Worm (Caenorhabditis elegans) whole organism, young adult: ENCODE measurements around the gene C01G10.1.
A peak's percentile ranks its signal among the peaks of the same experiment; 100 is the strongest.

Experiments used
- B0261.1 ChIP-seq: sonication (generic microtip); optimal IDR thresholded peaks from 2 replicates; lab custom pipeline; 2016; ENCODE audit warnings: mild to moderate bottlenecking, missing genetic modification characterization, moderate library complexity, missing compliant biosample characterization
- D2030.7 ChIP-seq: fragments of 200-800 bp; sonication (Bioruptor generic); IDR thresholded peaks from 2 replicates; pipeline ENCODE4 v1.3.6; 2022; ENCODE audit warnings: missing genetic modification reagents, missing genetic modification characterization, missing compliant biosample characterization
- F10E7.11 ChIP-seq: sonication (generic microtip); optimal IDR thresholded peaks from 2 replicates; lab custom pipeline; 2017; ENCODE audit warnings: mild to moderate bottlenecking, missing genetic modification characterization, moderate library complexity, missing compliant biosample characterization
- F22D6.2 ChIP-seq: sonication (generic microtip); optimal IDR thresholded peaks from 2 replicates; lab custom pipeline; 2016; ENCODE audit warnings: mild to moderate bottlenecking, missing genetic modification characterization, missing compliant biosample characterization
- F39B2.1 ChIP-seq: fragments of 200-800 bp; sonication (Bioruptor generic); IDR thresholded peaks from 2 replicates; pipeline ENCODE4 v1.3.6; 2022; ENCODE audit warnings: missing genetic modification reagents, missing genetic modification characterization, missing compliant biosample characterization
- F49E8.2 ChIP-seq: sonication (generic microtip); optimal IDR thresholded peaks from 3 replicates; lab custom pipeline; 2017; ENCODE audit warnings: missing genetic modification characterization, mild to moderate bottlenecking, missing compliant biosample characterization, antibody characterized with exemption, moderate library complexity; ENCODE audit not compliant: insufficient read depth
- F55B11.4 ChIP-seq: sonication (generic microtip); optimal IDR thresholded peaks from 2 replicates; lab custom pipeline; 2016; ENCODE audit warnings: missing compliant biosample characterization, missing genetic modification characterization, borderline replicate concordance; ENCODE audit not compliant: insufficient read depth
- F57A8.1 ChIP-seq: fragments of 200-800 bp; sonication (Bioruptor generic); optimal IDR thresholded peaks from 2 replicates; lab custom pipeline; 2018; ENCODE audit warnings: mild to moderate bottlenecking, missing genetic modification characterization, moderate library complexity, missing compliant biosample characterization
- Y67H2A.10 ChIP-seq: fragments of 200-800 bp; sonication (Bioruptor generic); conservative IDR thresholded peaks from 2 replicates; pipeline ENCODE4 v1.3.6; 2022; ENCODE audit warnings: missing genetic modification reagents, missing genetic modification characterization, missing compliant biosample characterization
- aptf-2 ChIP-seq: fragments of 200-800 bp; sonication (Bioruptor generic); conservative IDR thresholded peaks from 2 replicates; pipeline ENCODE4 v1.3.6; 2022; ENCODE audit warnings: missing genetic modification reagents, missing genetic modification characterization, missing compliant biosample characterization
- aptf-3 ChIP-seq: fragments of 200-800 bp; sonication (Bioruptor generic); IDR thresholded peaks from 2 replicates; pipeline ENCODE4 v1.3.6; 2022; ENCODE audit warnings: missing genetic modification characterization, missing compliant biosample characterization
- athp-1 ChIP-seq: sonication (generic microtip); optimal IDR thresholded peaks from 2 replicates; lab custom pipeline; 2017; ENCODE audit warnings: mild to moderate bottlenecking, missing genetic modification characterization, missing compliant biosample characterization
- attf-6 ChIP-seq: fragments of 200-800 bp; sonication (Bioruptor generic); IDR thresholded peaks from 2 replicates; pipeline ENCODE4 v1.3.6; 2022; ENCODE audit warnings: missing genetic modification reagents, missing genetic modification characterization, missing compliant biosample characterization
- cebp-2 ChIP-seq: fragments of 200-800 bp; sonication (Bioruptor generic); IDR thresholded peaks from 2 replicates; pipeline ENCODE4 v1.3.6; 2022; ENCODE audit warnings: missing genetic modification characterization, missing compliant biosample characterization
- ceh-100 ChIP-seq: fragments of 200-800 bp; sonication (Bioruptor generic); IDR thresholded peaks from 2 replicates; pipeline ENCODE4 v1.3.6; 2022; ENCODE audit warnings: missing genetic modification reagents, missing genetic modification characterization, missing compliant biosample characterization
- ceh-58 ChIP-seq: fragments of 200-800 bp; sonication (Bioruptor generic); IDR thresholded peaks from 2 replicates; pipeline ENCODE4 v1.3.6; 2022; ENCODE audit warnings: missing genetic modification characterization, missing compliant biosample characterization
- ceh-79 ChIP-seq: sonication (generic microtip); optimal IDR thresholded peaks from 2 replicates; lab custom pipeline; 2017; ENCODE audit warnings: mild to moderate bottlenecking, missing genetic modification characterization, missing compliant biosample characterization
- dox-1 ChIP-seq: fragments of 200-800 bp; sonication (Bioruptor generic); IDR thresholded peaks from 2 replicates; pipeline ENCODE4 v1.3.6; 2022; ENCODE audit warnings: missing genetic modification reagents, missing genetic modification characterization, missing compliant biosample characterization
- dpl-1 ChIP-seq: fragments of 150-350 bp; optimal IDR thresholded peaks from 2 replicates; lab custom pipeline; 2014; ENCODE audit warnings: missing biosample characterization, missing genetic modification reagents, missing genetic modification characterization
- efl-1 ChIP-seq: fragments of 150-350 bp; optimal IDR thresholded peaks from 2 replicates; lab custom pipeline; 2014; ENCODE audit warnings: missing biosample characterization, missing genetic modification reagents, missing genetic modification characterization
- ekl-4 ChIP-seq: fragments of 200-800 bp; sonication (Bioruptor generic); IDR thresholded peaks from 2 replicates; pipeline ENCODE4 v1.3.6; 2022; ENCODE audit warnings: missing genetic modification reagents, missing genetic modification characterization, missing compliant biosample characterization
- gei-17 ChIP-seq: fragments of 200-800 bp; sonication (Bioruptor generic); optimal IDR thresholded peaks from 2 replicates; lab custom pipeline; 2018; ENCODE audit warnings: mild to moderate bottlenecking, missing genetic modification characterization, missing compliant biosample characterization
- hlh-26 ChIP-seq: fragments of 200-800 bp; sonication (Bioruptor generic); conservative IDR thresholded peaks from 2 replicates; pipeline ENCODE4 v1.3.6; 2022; ENCODE audit warnings: missing genetic modification reagents, missing genetic modification characterization, missing compliant biosample characterization
- hmg-20 ChIP-seq: fragments of 200-800 bp; sonication (Bioruptor generic); IDR thresholded peaks from 2 replicates; pipeline ENCODE4 v1.3.6; 2022; ENCODE audit warnings: missing genetic modification reagents, missing genetic modification characterization, missing compliant biosample characterization
- hrde-1 ChIP-seq: sonication (generic microtip); optimal IDR thresholded peaks from 2 replicates; lab custom pipeline; 2016; ENCODE audit warnings: missing genetic modification characterization, mild to moderate bottlenecking, missing compliant biosample characterization, moderate library complexity, missing genotype, missing genetic modification reagents, borderline replicate concordance
- hsf-1 ChIP-seq: fragments of 200-800 bp; sonication (Bioruptor generic); IDR thresholded peaks from 2 replicates; pipeline ENCODE4 v1.3.6; 2022; ENCODE audit warnings: missing genetic modification reagents, missing genetic modification characterization, missing compliant biosample characterization
- let-607 ChIP-seq, 2 experiments: fragments of 200-800 bp in 1 of 2; sonication (Bioruptor generic) in 1 of 2; sonication (generic microtip) in 1 of 2; optimal IDR thresholded peaks; 2 replicates each; lab custom pipeline; 2016 to 2018; ENCODE audit warnings: mild to moderate bottlenecking in 2 of 2, missing compliant biosample characterization in 2 of 2, missing genetic modification characterization in 2 of 2, moderate library complexity in 2 of 2, missing genotype in 1 of 2
- lin-26 ChIP-seq: fragments of 200-800 bp; sonication (Bioruptor generic); IDR thresholded peaks from 2 replicates; pipeline ENCODE4 v1.3.6; 2022; ENCODE audit warnings: missing genetic modification reagents, missing genetic modification characterization, missing compliant biosample characterization
- lin-35 ChIP-seq, 3 experiments: fragments of 150-350 bp in 2 of 3; sonication (generic microtip) in 1 of 3; optimal IDR thresholded peaks; 2 replicates each; lab custom pipeline; 2014 to 2018; ENCODE audit warnings: missing biosample characterization in 3 of 3, missing genetic modification characterization in 3 of 3, missing genetic modification reagents in 3 of 3
- lir-1 ChIP-seq: fragments of 200-800 bp; sonication (Bioruptor generic); conservative IDR thresholded peaks from 2 replicates; pipeline ENCODE4 v1.3.6; 2022; ENCODE audit warnings: missing genetic modification reagents, missing genetic modification characterization, missing compliant biosample characterization
- madf-10 ChIP-seq: sonication (generic microtip); optimal IDR thresholded peaks from 2 replicates; lab custom pipeline; 2016; ENCODE audit warnings: mild to moderate bottlenecking, missing genetic modification characterization, missing compliant biosample characterization
- mcd-1 ChIP-seq: fragments of 200-800 bp; sonication (Bioruptor generic); IDR thresholded peaks from 2 replicates; pipeline ENCODE4 v1.3.6; 2022; ENCODE audit warnings: missing genetic modification reagents, missing genetic modification characterization, missing compliant biosample characterization
- nfyb-1 ChIP-seq: fragments of 200-800 bp; sonication (Bioruptor generic); IDR thresholded peaks from 2 replicates; pipeline ENCODE4 v1.3.6; 2022; ENCODE audit warnings: missing genetic modification reagents, missing genetic modification characterization, missing compliant biosample characterization
- nhr-80 ChIP-seq: sonication (generic microtip); optimal IDR thresholded peaks from 2 replicates; lab custom pipeline; 2016; ENCODE audit warnings: missing genetic modification characterization, missing compliant biosample characterization
- pha-4 ChIP-seq: fragments of 150-350 bp; sonication (generic microtip); optimal IDR thresholded peaks from 2 replicates; lab custom pipeline; 2014; ENCODE audit warnings: missing biosample characterization, missing genetic modification reagents, missing genetic modification characterization
- sdz-38 ChIP-seq: sonication (generic microtip); optimal IDR thresholded peaks from 2 replicates; lab custom pipeline; 2016; ENCODE audit warnings: missing genotype, missing genetic modification characterization, missing compliant biosample characterization
- sea-2 ChIP-seq: fragments of 200-800 bp; sonication (Bioruptor generic); IDR thresholded peaks from 2 replicates; pipeline ENCODE4 v1.3.6; 2022; ENCODE audit warnings: missing genetic modification characterization, missing compliant biosample characterization
- snpc-1.1 ChIP-seq: sonication (generic microtip); optimal IDR thresholded peaks from 2 replicates; lab custom pipeline; 2017; ENCODE audit warnings: missing genetic modification characterization, mild to moderate bottlenecking, missing compliant biosample characterization, antibody characterized with exemption, moderate library complexity, missing genotype, missing genetic modification reagents; ENCODE audit not compliant: insufficient read depth
- snpc-4 ChIP-seq, 5 experiments: fragments of 150-350 bp in 1 of 5; sonication (generic microtip) in 4 of 5; optimal IDR thresholded peaks; 2 replicates each; lab custom pipeline; 2014 to 2018; ENCODE audit warnings: missing genetic modification characterization in 5 of 5, missing biosample characterization in 3 of 5, antibody characterized with exemption in 2 of 5, mild to moderate bottlenecking in 2 of 5, missing compliant biosample characterization in 2 of 5, missing genotype in 2 of 5, moderate library complexity in 2 of 5, missing genetic modification reagents in 1 of 5
- unc-130 ChIP-seq: sonication (generic microtip); optimal IDR thresholded peaks from 2 replicates; lab custom pipeline; 2016; ENCODE audit warnings: missing genetic modification reagents, missing genetic modification characterization, missing compliant biosample characterization
- unc-62 ChIP-seq: fragments of 150-350 bp; optimal IDR thresholded peaks from 2 replicates; lab custom pipeline; 2014; ENCODE audit warnings: missing biosample characterization, missing genetic modification reagents, missing genetic modification characterization
- xnd-1 ChIP-seq: sonication (generic microtip); optimal IDR thresholded peaks from 2 replicates; lab custom pipeline; 2016; ENCODE audit warnings: missing genotype, missing genetic modification reagents, missing genetic modification characterization, missing compliant biosample characterization
- ztf-22 ChIP-seq: fragments of 200-800 bp; sonication (Bioruptor generic); optimal IDR thresholded peaks from 2 replicates; lab custom pipeline; 2018; ENCODE audit warnings: mild to moderate bottlenecking, missing genetic modification characterization, moderate library complexity, missing compliant biosample characterization
- ztf-25 ChIP-seq: fragments of 200-800 bp; sonication (Bioruptor generic); IDR thresholded peaks from 2 replicates; pipeline ENCODE4 v1.3.6; 2022; ENCODE audit warnings: missing genetic modification reagents, missing genetic modification characterization, missing compliant biosample characterization
- ztf-28 ChIP-seq: fragments of 200-800 bp; sonication (Bioruptor generic); IDR thresholded peaks from 2 replicates; pipeline ENCODE4 v1.3.6; 2022; ENCODE audit warnings: missing genetic modification reagents, missing genetic modification characterization, missing compliant biosample characterization
- ztf-3 ChIP-seq: fragments of 200-800 bp; sonication (Bioruptor generic); optimal IDR thresholded peaks from 2 replicates; lab custom pipeline; 2018; ENCODE audit warnings: mild to moderate bottlenecking, missing genetic modification characterization, missing compliant biosample characterization

Gene C01G10.1

DNA sequence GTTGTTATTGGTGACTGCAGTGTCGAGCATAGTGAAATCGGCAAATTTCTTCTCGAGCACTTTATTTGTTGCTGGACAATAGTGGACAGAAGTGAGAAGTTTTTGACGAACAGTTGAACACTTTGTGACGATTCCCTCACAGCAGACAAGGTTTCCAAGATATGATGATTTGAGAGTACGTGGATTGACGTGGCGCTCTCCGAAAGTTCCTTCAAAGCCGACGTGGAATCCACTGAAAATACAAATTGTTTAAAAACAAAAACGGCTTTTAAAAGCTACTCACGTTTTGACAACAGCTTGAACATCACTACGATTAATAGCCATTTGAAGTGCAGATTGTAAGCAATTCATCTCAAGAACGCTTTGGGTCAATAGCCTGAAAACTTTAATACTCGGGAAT is 40.6 kb upstream of the C01G10.1 start:
- TF ChIP-seq lin-26 (GFP tag; lab: Robert Waterston, UW) (peak; percentile 60; the same call in 1 of the 2 replicates), hrde-1 (no peak), pha-4 (tag; lab: Kevin White, UChicago) (no peak), ztf-25 (GFP tag; lab: Robert Waterston, UW) (no peak), F10E7.11 (tag; lab: Kevin White, UChicago) (no peak)

ce11 chrV:15059534-15059933 is 40.0 kb upstream of the C01G10.1 start, which contains the start of the genes mcm-3 and C25D7.15:
Gene mcm-3 (minus strand): TSS chrV:15059599.
Gene C25D7.15 (plus strand): TSS chrV:15059808.
- TF ChIP-seq ztf-3 (GFP tag; lab: Kevin White, UChicago) (no peak), mcd-1 (GFP tag; lab: Robert Waterston, UW) (peak; percentile 49), F57A8.1 (GFP tag; lab: Kevin White, UChicago) (no peak), F49E8.2 (tag; lab: Kevin White, UChicago) (no peak), ceh-58 (GFP tag; lab: Robert Waterston, UW) (no peak), hsf-1 (GFP tag; lab: Robert Waterston, UW) (peak; percentile 87), unc-130 (peak; percentile 0), gei-17 (GFP tag; lab: Kevin White, UChicago) (no peak), xnd-1 (tag; lab: Kevin White, UChicago) (peak; percentile 72), sea-2 (GFP tag; lab: Robert Waterston, UW) (no peak), unc-62 (GFP tag; lab: Kevin White, UChicago) (no peak), ztf-22 (GFP tag; lab: Kevin White, UChicago) (no peak), attf-6 (no peak), Y67H2A.10 (GFP tag; lab: Robert Waterston, UW) (no peak), aptf-3 (no peak), lin-35 (GFP tag; optimal IDR thresholded peaks at IDR 0.05; lab: Kevin White, UChicago) (peak in 2 of 3 experiments; percentile 45 to 62), ceh-100 (no peak), ceh-79 (tag; lab: Kevin White, UChicago) (no peak), athp-1 (tag; lab: Kevin White, UChicago) (no peak), F22D6.2 (tag; lab: Kevin White, UChicago) (no peak), lin-26 (GFP tag; lab: Robert Waterston, UW) (no peak), F39B2.1 (GFP tag; lab: Robert Waterston, UW) (no peak), F10E7.11 (tag; lab: Kevin White, UChicago) (no peak), F55B11.4 (no peak), hmg-20 (GFP tag; lab: Robert Waterston, UW) (no peak), madf-10 (tag; lab: Kevin White, UChicago) (no peak), hlh-26 (GFP tag; lab: Robert Waterston, UW) (no peak), dpl-1 (GFP tag; lab: Kevin White, UChicago) (peak; percentile 89), nhr-80 (no peak), nfyb-1 (no peak), D2030.7 (GFP tag; lab: Robert Waterston, UW) (peak; percentile 87), cebp-2 (GFP tag; lab: Robert Waterston, UW) (no peak), lir-1 (GFP tag; lab: Robert Waterston, UW) (no peak), dox-1 (GFP tag; lab: Robert Waterston, UW) (peak; percentile 69; the same call in 1 of the 2 replicates), snpc-1.1 (peak; percentile 46), snpc-4 (GFP tag; optimal IDR thresholded peaks at IDR 0.05; lab: Kevin White, UChicago) (no peak), snpc-4 (tag; optimal IDR thresholded peaks at IDR 0.05; lab: Kevin White, UChicago) (peak in 1 of 4 experiments; percentile 42), efl-1 (GFP tag; lab: Kevin White, UChicago) (peak; percentile 96), ekl-4 (GFP tag; lab: Robert Waterston, UW) (no peak), sdz-38 (tag; lab: Kevin White, UChicago) (no peak), ztf-28 (GFP tag; lab: Robert Waterston, UW) (no peak), let-607 (tag; optimal IDR thresholded peaks at IDR 0.05; lab: Kevin White, UChicago) (no peak), aptf-2 (GFP tag; lab: Robert Waterston, UW) (no peak), B0261.1 (tag; lab: Kevin White, UChicago) (no peak)
